Worm (Caenorhabditis elegans) whole organism, L4/young adult: Measurements from ENCODE around the gene W06G6.20.
"Not testable (repeated sequence)": the region's sequence is repeated elsewhere in the genome, so short reads cannot be mapped to it uniquely, and the experiment has no call there.

Source experiments
- W03F9.2 ChIP-seq: fragments of 150-350 bp; optimal IDR thresholded peaks from 2 replicates; lab custom pipeline; 2014; ENCODE audit warnings: missing biosample characterization, missing genetic modification characterization
- dao-5 ChIP-seq: sonication (generic microtip); optimal IDR thresholded peaks from 2 replicates; lab custom pipeline; 2016; ENCODE audit warnings: missing genotype, missing genetic modification characterization, moderate library complexity, missing compliant biosample characterization
- him-1 ChIP-seq: sonication (generic microtip); optimal IDR thresholded peaks from 2 replicates; lab custom pipeline; 2016; ENCODE audit warnings: missing genotype, missing genetic modification reagents, missing genetic modification characterization, missing compliant biosample characterization

Gene W06G6.20

ce11 chrV:16674399-16674798, 26.2 kb upstream of the W06G6.20 start:
- TF ChIP-seq dao-5 (tag; lab: Kevin White, UChicago): no peak
- TF ChIP-seq him-1 (tag; lab: Kevin White, UChicago): no peak
- no peak for TF ChIP-seq W03F9.2 (tag; lab: Kevin White, UChicago)

- TF ChIP-seq dao-5 (tag; lab: Kevin White, UChicago) (no peak), W03F9.2 (tag; lab: Kevin White, UChicago) (no peak), him-1 (tag; lab: Kevin White, UChicago) (no peak)
Measured at ce11 chrV:16672198-16672597, 24.0 kb upstream of the W06G6.20 start, which contains the start of gene F14F8.8. Gene F14F8.8 (minus strand): TSS chrV:16672298.

ce11 chrV:16671190-16671589, 23.0 kb upstream of the W06G6.20 start, which contains the start of gene str-61:
Gene str-61 (minus strand): TSS chrV:16671290.
- TF ChIP-seq dao-5 (tag; lab: Kevin White, UChicago): no peak
- no peak for TF ChIP-seq W03F9.2 (tag; lab: Kevin White, UChicago)
- no peak for TF ChIP-seq him-1 (tag; lab: Kevin White, UChicago)

ce11 chrV:16668473-16668872, 20.3 kb upstream of the W06G6.20 start, which contains the start of gene F14F8.9:
Gene F14F8.9 (minus strand): TSS chrV:16668573.
- TF ChIP-seq him-1 (tag; lab: Kevin White, UChicago) (no peak), dao-5 (tag; lab: Kevin White, UChicago) (no peak)

ce11 chrV:16666647-16667046, 18.5 kb upstream of the W06G6.20 start, which contains the start of gene F14F8.14:
Gene F14F8.14 (minus strand): TSS chrV:16666747.
- TF ChIP-seq W03F9.2 (tag; lab: Kevin White, UChicago) (no peak), dao-5 (tag; lab: Kevin White, UChicago) (no peak)

- TF ChIP-seq him-1, dao-5, W03F9.2 (tag; lab: Kevin White, UChicago): not testable (repeated sequence)
Measured at ce11 chrV:16660816-16661215, 12.6 kb upstream of the W06G6.20 start, which contains the start of gene Y70C5B.2. Gene Y70C5B.2 (minus strand): TSS chrV:16660916.

- not testable (repeated sequence) for TF ChIP-seq him-1, W03F9.2, dao-5 (tag; lab: Kevin White, UChicago)
Measured at ce11 chrV:16654242-16654641, 6.1 kb upstream of the W06G6.20 start, which contains the start of gene W06G6.15. Gene W06G6.15 (plus strand): TSS chrV:16654542.

- TF ChIP-seq him-1, dao-5, W03F9.2 (tag; lab: Kevin White, UChicago): not testable (repeated sequence)
Measured at ce11 chrV:16649200-16649599, 1.0 kb upstream of the W06G6.20 start, which contains the start of gene W06G6.11. Gene W06G6.11 (minus strand): TSS chrV:16649300.

- TF ChIP-seq him-1 (tag; lab: Kevin White, UChicago): no peak
- TF ChIP-seq dao-5 (tag; lab: Kevin White, UChicago): no peak
- TF ChIP-seq W03F9.2 (tag; lab: Kevin White, UChicago): no peak
Measured at ce11 chrV:16647093-16647492, 1.1 kb downstream of the W06G6.20 start, which contains the start of gene W06G6.10. Gene W06G6.10 (minus strand): TSS chrV:16647193.

ce11 chrV:16646372-16646771, 1.8 kb downstream of the W06G6.20 start, which contains the start of gene W06G6.9:
Gene W06G6.9 (minus strand): TSS chrV:16646472.
- no peak for TF ChIP-seq dao-5 (tag; lab: Kevin White, UChicago)
- no peak for TF ChIP-seq W03F9.2 (tag; lab: Kevin White, UChicago)
- TF ChIP-seq him-1 (tag; lab: Kevin White, UChicago): no peak

ce11 chrV:16645201-16645940, 2.8 kb downstream of the W06G6.20 start, which contains the start of gene W06G6.17:
Gene W06G6.17 (minus strand): TSS chrV:16645251.
- TF ChIP-seq him-1 (tag; lab: Kevin White, UChicago) (no peak), dao-5 (tag; lab: Kevin White, UChicago) (no peak), W03F9.2 (tag; lab: Kevin White, UChicago) (no peak)

ce11 chrV:16643558-16643957, 4.6 kb downstream of the W06G6.20 start, which contains the start of gene srw-77:
Gene srw-77 (minus strand): TSS chrV:16643658.
- TF ChIP-seq him-1 (tag; lab: Kevin White, UChicago): no peak
- TF ChIP-seq W03F9.2 (tag; lab: Kevin White, UChicago): no peak
- TF ChIP-seq dao-5 (tag; lab: Kevin White, UChicago): no peak

- TF ChIP-seq dao-5 (tag; lab: Kevin White, UChicago) (no peak), him-1 (tag; lab: Kevin White, UChicago) (no peak)
Measured at ce11 chrV:16640366-16640765, 7.8 kb downstream of the W06G6.20 start.
